Fruit fly (Drosophila melanogaster): ENCODE results near the gene CG7573.

The CG7573 gene

dm6 chr3L:11280574-11281135, 30.9 kb upstream of the CG7573 start (continued):
- no peak for TF ChIP-seq CG12155 (GFP tag; optimal IDR thresholded peaks at IDR 0.05)
- no peak for TF ChIP-seq gfzf (GFP tag; optimal IDR thresholded peaks at IDR 0.05)
- no peak for TF ChIP-seq Atf3 (GFP tag; optimal IDR thresholded peaks at IDR 0.05)
- no peak for TF ChIP-seq Deaf1 (tag; optimal IDR thresholded peaks at IDR 0.05)
- no peak for TF ChIP-seq emc (GFP tag; optimal IDR thresholded peaks at IDR 0.05)

dm6 chr3L:11284091-11285023, 27.2 kb upstream of the CG7573 start:
- TF ChIP-seq CG11504 (tag; optimal IDR thresholded peaks at IDR 0.05) (peak; percentile 93), Med (GFP tag) (peak; percentile 39), CG6272 (GFP tag; IDR thresholded peaks at IDR 0.05) (0 out of 2 replicates have a peak, but pooled peaks have one; percentile 19), CG18599 (GFP tag; optimal IDR thresholded peaks at IDR 0.05) (peak; percentile 24), CG8290 (GFP tag; optimal IDR thresholded peaks at IDR 0.05) (no peak), CG8290 (tag; optimal IDR thresholded peaks at IDR 0.05) (peak in 1 of 2 experiments; percentile 60), so (GFP tag; IDR thresholded peaks at IDR 0.05) (0 out of 3 replicates have a peak, but pooled peaks have one; percentile 11), YL-1 (GFP tag; optimal IDR thresholded peaks at IDR 0.05) (no peak), fru (optimal IDR thresholded peaks at IDR 0.05) (no peak), Side (GFP tag; optimal IDR thresholded peaks at IDR 0.05) (no peak), cg (GFP tag; optimal IDR thresholded peaks at IDR 0.05) (no peak), grn (GFP tag; optimal IDR thresholded peaks at IDR 0.05) (peak; percentile 4), gem (tag; optimal IDR thresholded peaks at IDR 0.05) (no peak), Nf-YA (GFP tag; IDR thresholded peaks at IDR 0.05) (0 out of 2 replicates have a peak, but pooled peaks have one; percentile 5), CG3281 (GFP tag; optimal IDR thresholded peaks at IDR 0.05) (peak; percentile 3), toy (GFP tag; IDR thresholded peaks at IDR 0.05) (no peak), CG13624 (GFP tag; optimal IDR thresholded peaks at IDR 0.05) (no peak), ab (GFP tag; optimal IDR thresholded peaks at IDR 0.05) (no peak), Ets65A (GFP tag) (peak; percentile 60), zfh1 (GFP tag; IDR thresholded peaks at IDR 0.05) (no peak), lab (GFP tag; optimal IDR thresholded peaks at IDR 0.05) (peak; percentile 46), vvl (GFP tag; IDR thresholded peaks at IDR 0.05) (no peak), Xrp1 (GFP tag; IDR thresholded peaks at IDR 0.05) (no peak), lbe (GFP tag; optimal IDR thresholded peaks at IDR 0.05) (no peak), lov (optimal IDR thresholded peaks at IDR 0.05) (no peak), lov (GFP tag; IDR thresholded peaks at IDR 0.05) (no peak), ase (GFP tag; IDR thresholded peaks at IDR 0.05) (no peak), CG9932 (GFP tag; IDR thresholded peaks at IDR 0.05) (0 out of 2 replicates have a peak, but pooled peaks have one; percentile 34), Gug (GFP tag; IDR thresholded peaks at IDR 0.05) (no peak), eve (GFP tag; optimal IDR thresholded peaks at IDR 0.05) (peak in 1 of 2 experiments; percentile 51), org-1 (GFP tag; optimal IDR thresholded peaks at IDR 0.05) (no peak), C15 (GFP tag; IDR thresholded peaks at IDR 0.05) (no peak), Drgx (GFP tag; IDR thresholded peaks at IDR 0.05) (peak; percentile 29; the same call in 1 of the 2 replicates), CG14860 (GFP tag; IDR thresholded peaks at IDR 0.05; ENCODE audit: partially characterized antibody) (0 out of 3 replicates have a peak, but pooled peaks have one; percentile 16), nom (GFP tag; optimal IDR thresholded peaks at IDR 0.05) (peak; percentile 22), CG12236 (GFP tag; optimal IDR thresholded peaks at IDR 0.05) (no peak), Camta (GFP tag; optimal IDR thresholded peaks at IDR 0.05) (no peak), CG3838 (GFP tag; optimal IDR thresholded peaks at IDR 0.05) (peak; percentile 72), CG10147 (GFP tag; optimal IDR thresholded peaks at IDR 0.05) (no peak)

Data from whole organism, embryonic.